Worm (Caenorhabditis elegans) whole organism, late embryonic: ENCODE measurements around the gene F08C6.18.

Experiments
- C08G9.2 ChIP-seq: sonication (generic microtip); optimal IDR thresholded peaks from 2 replicates; lab custom pipeline; 2016; ENCODE audit warnings: mild to moderate bottlenecking, missing genetic modification characterization, moderate library complexity, missing compliant biosample characterization
- C38D4.7 ChIP-seq: fragments of 200-800 bp; sonication (Bioruptor generic); optimal IDR thresholded peaks from 2 replicates; lab custom pipeline; 2018; ENCODE audit warnings: mild to moderate bottlenecking, missing genetic modification characterization, moderate library complexity, missing compliant biosample characterization
- F13H6.1 ChIP-seq: sonication (generic microtip); optimal IDR thresholded peaks from 2 replicates; lab custom pipeline; 2016; ENCODE audit warnings: missing genetic modification characterization, missing compliant biosample characterization
- ahr-1 ChIP-seq: sonication (generic microtip); optimal IDR thresholded peaks from 2 replicates; lab custom pipeline; 2016; ENCODE audit warnings: missing genetic modification characterization, missing compliant biosample characterization
- ceh-18 ChIP-seq: sonication (generic microtip); optimal IDR thresholded peaks from 2 replicates; lab custom pipeline; 2016; ENCODE audit warnings: missing genetic modification characterization, missing compliant biosample characterization
- ceh-19 ChIP-seq: fragments of 200-800 bp; sonication (Bioruptor generic); optimal IDR thresholded peaks from 2 replicates; lab custom pipeline; 2018; ENCODE audit warnings: mild to moderate bottlenecking, missing genetic modification characterization, missing compliant biosample characterization
- ceh-2 ChIP-seq: sonication (generic microtip); optimal IDR thresholded peaks from 2 replicates; lab custom pipeline; 2016; ENCODE audit warnings: missing genotype, missing genetic modification characterization, missing compliant biosample characterization
- ceh-22 ChIP-seq: sonication (generic microtip); optimal IDR thresholded peaks from 2 replicates; lab custom pipeline; 2017; ENCODE audit warnings: missing biosample characterization, missing genetic modification characterization
- ceh-24 ChIP-seq: sonication (generic microtip); optimal IDR thresholded peaks from 2 replicates; lab custom pipeline; 2016; ENCODE audit warnings: mild to moderate bottlenecking, missing genetic modification characterization, missing compliant biosample characterization
- ceh-30 ChIP-seq: fragments of 150-350 bp; optimal IDR thresholded peaks from 2 replicates; lab custom pipeline; 2014; ENCODE audit warnings: missing biosample characterization, missing genetic modification characterization
- ceh-31 ChIP-seq: sonication (generic microtip); optimal IDR thresholded peaks from 2 replicates; lab custom pipeline; 2016; ENCODE audit warnings: missing genetic modification characterization, missing compliant biosample characterization
- ceh-34 ChIP-seq: sonication (generic microtip); optimal IDR thresholded peaks from 2 replicates; lab custom pipeline; 2016; ENCODE audit warnings: mild to moderate bottlenecking, missing genetic modification characterization, missing compliant biosample characterization
- ceh-45 ChIP-seq: fragments of 200-800 bp; sonication (Bioruptor generic); IDR thresholded peaks from 2 replicates; pipeline ENCODE4 v1.3.6; 2022; ENCODE audit warnings: missing genetic modification reagents, missing genetic modification characterization, missing compliant biosample characterization
- ceh-6 ChIP-seq: fragments of 200-800 bp; sonication (Bioruptor generic); optimal IDR thresholded peaks from 2 replicates; lab custom pipeline; 2018; ENCODE audit warnings: mild to moderate bottlenecking, missing genetic modification characterization, missing compliant biosample characterization
- che-1 ChIP-seq: sonication (generic microtip); optimal IDR thresholded peaks from 2 replicates; lab custom pipeline; 2016; ENCODE audit warnings: mild to moderate bottlenecking, missing genetic modification characterization, missing compliant biosample characterization
- elt-2 ChIP-seq: sonication (generic microtip); optimal IDR thresholded peaks from 2 replicates; lab custom pipeline; 2016; ENCODE audit warnings: missing genetic modification reagents, missing genetic modification characterization, missing compliant biosample characterization
- elt-4 ChIP-seq: sonication (generic microtip); optimal IDR thresholded peaks from 2 replicates; lab custom pipeline; 2016; ENCODE audit warnings: missing genetic modification characterization, missing compliant biosample characterization
- eyg-1 ChIP-seq: sonication (generic microtip); optimal IDR thresholded peaks from 2 replicates; lab custom pipeline; 2016; ENCODE audit warnings: missing genotype, missing genetic modification characterization, missing compliant biosample characterization
- fkh-10 ChIP-seq: fragments of 150-350 bp; optimal IDR thresholded peaks from 2 replicates; lab custom pipeline; 2014; ENCODE audit warnings: missing biosample characterization, missing genetic modification reagents, missing genetic modification characterization
- fkh-6 ChIP-seq: sonication (generic microtip); optimal IDR thresholded peaks from 2 replicates; lab custom pipeline; 2016; ENCODE audit warnings: missing genetic modification characterization, missing compliant biosample characterization
- gmeb-2 ChIP-seq: sonication (generic microtip); optimal IDR thresholded peaks from 2 replicates; lab custom pipeline; 2016; ENCODE audit warnings: missing genetic modification characterization, inconsistent platforms, missing compliant biosample characterization
- hlh-13 ChIP-seq: fragments of 200-800 bp; sonication (Bioruptor generic); optimal IDR thresholded peaks from 2 replicates; lab custom pipeline; 2018; ENCODE audit warnings: mild to moderate bottlenecking, missing genetic modification characterization, missing compliant biosample characterization
- hlh-15 ChIP-seq: sonication (generic microtip); optimal IDR thresholded peaks from 2 replicates; lab custom pipeline; 2016; ENCODE audit warnings: missing genetic modification characterization, missing compliant biosample characterization
- hlh-8 ChIP-seq: sonication (generic microtip); optimal IDR thresholded peaks from 2 replicates; lab custom pipeline; 2016; ENCODE audit warnings: missing genotype, missing genetic modification characterization, missing compliant biosample characterization
- lim-6 ChIP-seq: sonication (generic microtip); optimal IDR thresholded peaks from 2 replicates; lab custom pipeline; 2016; ENCODE audit warnings: missing genetic modification characterization, missing compliant biosample characterization
- pag-3 ChIP-seq: sonication (generic microtip); optimal IDR thresholded peaks from 2 replicates; lab custom pipeline; 2016; ENCODE audit warnings: missing compliant biosample characterization, missing genetic modification characterization, borderline replicate concordance
- pax-1 ChIP-seq: fragments of 150-350 bp; optimal IDR thresholded peaks from 2 replicates; lab custom pipeline; 2014; ENCODE audit warnings: missing biosample characterization, missing genetic modification characterization
- pha-4 ChIP-seq: fragments of 150-350 bp; optimal IDR thresholded peaks from 2 replicates; lab custom pipeline; 2018; ENCODE audit warnings: missing biosample characterization, missing genetic modification reagents, missing genetic modification characterization
- pqm-1 ChIP-seq: sonication (generic microtip); optimal IDR thresholded peaks from 2 replicates; lab custom pipeline; 2016; ENCODE audit warnings: missing genetic modification characterization, missing compliant biosample characterization
- pros-1 ChIP-seq: fragments of 150-350 bp; optimal IDR thresholded peaks from 2 replicates; lab custom pipeline; 2014; ENCODE audit warnings: missing biosample characterization, missing genetic modification reagents, missing genetic modification characterization
- ref-2 ChIP-seq: sonication (generic microtip); optimal IDR thresholded peaks from 2 replicates; lab custom pipeline; 2016; ENCODE audit warnings: missing genetic modification characterization, missing compliant biosample characterization
- rnt-1 ChIP-seq: sonication (generic microtip); optimal IDR thresholded peaks from 2 replicates; lab custom pipeline; 2016; ENCODE audit warnings: missing genetic modification characterization, missing compliant biosample characterization
- sdc-2 ChIP-seq: sonication (generic microtip); optimal IDR thresholded peaks from 2 replicates; lab custom pipeline; 2016; ENCODE audit warnings: missing genotype, missing genetic modification characterization, missing compliant biosample characterization
- sox-2 ChIP-seq: fragments of 200-800 bp; sonication (Bioruptor generic); IDR thresholded peaks from 2 replicates; pipeline ENCODE4 v1.3.6; 2022; ENCODE audit warnings: missing genetic modification reagents, missing genetic modification characterization, missing compliant biosample characterization
- syd-9 ChIP-seq: sonication (generic microtip); optimal IDR thresholded peaks from 2 replicates; lab custom pipeline; 2016; ENCODE audit warnings: mild to moderate bottlenecking, missing genetic modification characterization, moderate library complexity, missing compliant biosample characterization
- tbx-2 ChIP-seq: sonication (generic microtip); optimal IDR thresholded peaks from 2 replicates; lab custom pipeline; 2016; ENCODE audit warnings: missing genetic modification characterization, missing compliant biosample characterization
- tbx-7 ChIP-seq: sonication (generic microtip); optimal IDR thresholded peaks from 2 replicates; lab custom pipeline; 2016; ENCODE audit warnings: missing genotype, missing genetic modification characterization, missing compliant biosample characterization
- unc-3 ChIP-seq, 2 experiments: fragments of 200-800 bp in 1 of 2; sonication (Bioruptor generic) in 1 of 2; sonication (generic microtip) in 1 of 2; conservative IDR thresholded peaks in 1 of 2; optimal IDR thresholded peaks in 1 of 2; 2 replicates each; pipeline versions ENCODE4 v1.3.6 to Lab custom; 2016 to 2022; ENCODE audit warnings: missing compliant biosample characterization in 2 of 2, missing genetic modification characterization in 2 of 2, missing genetic modification reagents in 1 of 2
- unc-42 ChIP-seq: sonication (generic microtip); optimal IDR thresholded peaks from 2 replicates; lab custom pipeline; 2016; ENCODE audit warnings: missing genotype, missing genetic modification characterization, missing compliant biosample characterization
- unc-55 ChIP-seq: sonication (generic microtip); optimal IDR thresholded peaks from 2 replicates; lab custom pipeline; 2017; ENCODE audit warnings: missing biosample characterization, missing genetic modification reagents, missing genetic modification characterization
- ztf-16 ChIP-seq: sonication (generic microtip); optimal IDR thresholded peaks from 2 replicates; lab custom pipeline; 2017; ENCODE audit warnings: missing genetic modification characterization, missing compliant biosample characterization

The F08C6.18 gene

DNA sequence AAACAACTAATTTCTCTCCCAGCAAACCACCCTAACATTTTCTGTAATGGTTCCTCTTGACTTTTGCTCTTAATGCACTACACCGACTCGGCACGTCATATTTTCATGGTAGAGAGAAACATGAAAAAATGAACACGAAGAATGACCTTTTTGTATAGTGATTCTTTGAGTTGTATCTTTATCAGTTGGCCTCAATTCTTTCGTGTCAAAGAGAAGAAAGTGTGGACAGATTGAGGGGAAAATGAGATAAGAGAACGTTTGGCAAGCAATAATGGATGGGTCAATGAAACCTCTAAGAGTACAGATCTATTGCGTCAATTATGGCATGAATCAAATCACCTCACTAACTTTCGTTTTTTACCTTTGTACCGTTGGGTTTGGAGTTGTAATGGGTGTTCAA lies 2.5 kb upstream of the F08C6.18 start:
- peak; percentile 77 for TF ChIP-seq elt-2
- no peak for TF ChIP-seq pros-1 (tag; lab: Kevin White, UChicago)

DNA sequence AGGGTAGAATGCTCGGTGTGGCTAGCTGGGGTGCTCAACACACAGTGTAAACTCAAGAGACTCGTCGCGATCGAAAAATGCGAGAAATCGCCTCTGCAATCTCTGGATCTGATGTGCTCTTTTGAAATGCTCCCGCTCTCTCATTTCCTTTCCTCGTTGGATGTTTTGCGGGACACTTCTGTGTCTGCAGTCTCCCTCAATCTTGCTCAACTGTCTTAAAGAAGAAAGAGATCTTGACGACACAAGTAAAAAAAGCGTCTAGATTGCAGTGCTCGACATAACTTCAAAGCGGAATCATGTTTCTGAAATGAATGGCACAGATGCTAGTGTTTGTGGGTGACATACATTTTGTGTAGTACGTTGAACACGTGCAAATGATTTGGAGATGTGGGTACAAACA lies 201 bp upstream of the F08C6.18 start:
- TF ChIP-seq ceh-18 (tag; lab: Kevin White, UChicago), result peak; percentile 71
- TF ChIP-seq rnt-1 (tag; lab: Kevin White, UChicago), result peak; percentile 66
- TF ChIP-seq unc-42 (tag; lab: Kevin White, UChicago), result no peak
- peak; percentile 9 for TF ChIP-seq unc-55 (GFP tag; lab: Kevin White, UChicago)
- TF ChIP-seq ceh-19 (GFP tag; lab: Kevin White, UChicago), result no peak

DNA sequence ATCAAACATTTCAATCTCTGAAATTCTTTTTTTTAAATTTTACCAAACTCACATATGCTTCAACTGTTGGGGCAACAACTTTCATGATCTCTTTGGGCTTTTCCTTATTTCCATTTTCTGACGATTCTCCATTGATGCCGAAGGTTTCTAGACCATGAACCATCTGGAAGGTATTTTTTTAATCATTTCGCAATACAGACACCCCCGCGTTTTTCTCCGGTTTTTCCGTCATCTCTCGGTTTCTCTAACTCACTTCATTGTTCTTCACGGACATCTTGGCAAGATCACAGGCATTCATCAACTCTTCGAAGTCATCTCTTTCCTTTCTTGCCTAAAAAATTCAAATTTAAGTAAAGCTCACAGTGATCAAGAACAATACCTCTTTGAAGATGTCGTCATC lies 256 bp downstream of the F08C6.18 start:
- TF ChIP-seq sox-2 (GFP tag; lab: Robert Waterston, UW) (no peak), syd-9 (no peak), ceh-34 (tag; lab: Kevin White, UChicago) (no peak), ceh-24 (no peak), pax-1 (tag; lab: Kevin White, UChicago) (no peak), C38D4.7 (GFP tag; lab: Kevin White, UChicago) (no peak), ceh-2 (no peak), che-1 (no peak), ceh-6 (GFP tag; lab: Kevin White, UChicago) (no peak)

DNA sequence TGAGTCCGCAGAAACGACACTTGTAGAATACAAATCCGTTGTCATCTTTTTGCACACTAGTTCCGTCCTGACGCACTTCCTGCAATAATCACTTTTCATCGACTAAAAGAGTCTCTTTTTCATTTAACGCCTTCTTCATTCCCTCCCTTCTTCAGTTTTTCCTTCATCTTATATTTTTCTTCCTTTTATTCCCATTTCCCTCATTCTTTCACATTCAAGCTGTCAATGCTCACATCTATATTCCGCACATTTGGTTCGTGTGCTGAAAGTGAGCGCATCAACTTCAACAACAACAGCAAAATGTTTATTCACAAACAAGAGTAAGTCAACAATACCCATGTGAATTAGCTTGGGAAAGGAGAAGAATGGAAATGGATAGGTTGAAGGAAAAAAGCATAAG lies 1.4 kb downstream of the F08C6.18 start, which contains the start of gene pcyt-1:
pcyt-1 (plus strand) TSS at position 301 of the 400 bp plus-strand sequence.
- no peak for TF ChIP-seq ceh-30
- no peak for TF ChIP-seq hlh-15 (tag; lab: Kevin White, UChicago)
- TF ChIP-seq unc-3 (GFP tag; conservative IDR thresholded peaks at IDR 0.05; lab: Robert Waterston, UW), result no peak
- no peak for TF ChIP-seq unc-3 (tag; optimal IDR thresholded peaks at IDR 0.05; lab: Kevin White, UChicago)
- no peak for TF ChIP-seq fkh-10 (GFP tag; lab: Kevin White, UChicago)
- no peak for TF ChIP-seq hlh-8 (tag; lab: Kevin White, UChicago)
- TF ChIP-seq ceh-18 (tag; lab: Kevin White, UChicago), result no peak
- TF ChIP-seq unc-42 (tag; lab: Kevin White, UChicago), result no peak
- no peak for TF ChIP-seq ceh-22 (tag; lab: Kevin White, UChicago)
- TF ChIP-seq pax-1 (tag; lab: Kevin White, UChicago), result no peak
- TF ChIP-seq ahr-1, result no peak

DNA sequence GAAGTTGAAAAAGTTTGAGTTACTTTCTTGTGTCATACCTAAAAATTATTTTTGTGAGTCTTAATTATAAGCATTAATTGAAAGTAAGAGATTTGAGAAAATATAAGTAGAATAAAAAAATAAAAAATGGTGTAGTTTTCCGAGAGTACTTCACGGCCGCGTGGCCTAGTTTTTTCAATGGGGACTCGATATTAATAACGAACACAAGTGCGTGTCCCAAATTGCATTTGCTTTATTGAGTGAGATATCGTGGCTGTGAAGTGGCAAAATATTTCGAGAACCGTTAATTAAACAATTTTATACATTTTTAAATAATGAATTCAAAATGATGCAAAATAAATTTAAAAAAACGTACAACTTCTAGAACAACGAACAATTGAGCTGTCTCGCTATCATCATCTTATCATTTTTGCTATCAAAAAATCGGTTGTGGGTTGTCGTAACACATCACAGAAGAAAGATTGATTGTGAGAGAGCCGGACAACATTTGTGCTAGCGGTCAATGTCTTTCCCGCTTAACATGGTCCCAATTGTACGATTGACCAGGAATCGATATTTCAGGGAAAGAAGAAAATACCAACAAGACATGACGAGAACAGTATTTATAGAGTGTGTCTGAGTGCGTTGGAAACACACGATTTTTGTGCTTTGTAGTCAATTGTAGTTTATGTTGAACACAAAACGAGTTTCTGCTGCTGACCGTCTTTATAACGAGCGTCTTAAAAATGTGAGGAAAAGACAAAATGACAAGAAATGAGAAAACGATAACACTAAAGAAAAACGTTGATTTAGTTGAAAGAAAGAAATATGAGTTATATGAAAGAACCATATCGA lies 3.5 kb downstream of the F08C6.18 start, which contains the start of gene apy-1:
apy-1 (minus strand) TSS at position 38 of the 834 bp plus-strand sequence.
- TF ChIP-seq pha-4 (tag; lab: Kevin White, UChicago), result no peak
- no peak for TF ChIP-seq lim-6 (tag; lab: Kevin White, UChicago)
- no peak for TF ChIP-seq sdc-2 (tag; lab: Kevin White, UChicago)
- TF ChIP-seq ceh-19 (GFP tag; lab: Kevin White, UChicago), result no peak
- TF ChIP-seq F13H6.1, result no peak
- TF ChIP-seq C08G9.2, result peak; percentile 31
- no peak for TF ChIP-seq ztf-16
- no peak for TF ChIP-seq elt-4 (tag; lab: Kevin White, UChicago)
- TF ChIP-seq tbx-2 (tag; lab: Kevin White, UChicago), result peak; percentile 54
- no peak for TF ChIP-seq gmeb-2 (tag; lab: Kevin White, UChicago)
- TF ChIP-seq ceh-22 (tag; lab: Kevin White, UChicago), result no peak
- TF ChIP-seq pqm-1, result no peak
- TF ChIP-seq hlh-13 (GFP tag; lab: Kevin White, UChicago), result no peak
- TF ChIP-seq ceh-6 (GFP tag; lab: Kevin White, UChicago), result no peak
- no peak for TF ChIP-seq syd-9
- TF ChIP-seq hlh-15 (tag; lab: Kevin White, UChicago), result no peak
- TF ChIP-seq ahr-1, result no peak
- peak; percentile 23 for TF ChIP-seq fkh-6
- no peak for TF ChIP-seq tbx-7 (tag; lab: Kevin White, UChicago)
- peak; percentile 34 for TF ChIP-seq ref-2 (tag; lab: Kevin White, UChicago)
- TF ChIP-seq pag-3 (tag; lab: Kevin White, UChicago), result no peak
- peak; percentile 15 for TF ChIP-seq hlh-8 (tag; lab: Kevin White, UChicago)
- TF ChIP-seq ceh-30, result no peak
- no peak for TF ChIP-seq unc-3 (GFP tag; conservative IDR thresholded peaks at IDR 0.05; lab: Robert Waterston, UW)
- TF ChIP-seq unc-3 (tag; optimal IDR thresholded peaks at IDR 0.05; lab: Kevin White, UChicago), result no peak
- TF ChIP-seq ceh-31 (tag; lab: Kevin White, UChicago), result peak; percentile 75
- peak; percentile 79 for TF ChIP-seq elt-2
- TF ChIP-seq sox-2 (GFP tag; lab: Robert Waterston, UW), result no peak
- peak; percentile 76 for TF ChIP-seq unc-42 (tag; lab: Kevin White, UChicago)
- no peak for TF ChIP-seq ceh-45 (GFP tag; lab: Robert Waterston, UW)
- no peak for TF ChIP-seq eyg-1
